Fruit fly (Drosophila melanogaster): Measurements from ENCODE around the gene CG7768.

The CG7768 gene

dm6 chr3L:14202318-14202717 lies 15.7 kb upstream of the CG7768 start:
- TF ChIP-seq Eip75B (GFP tag; optimal IDR thresholded peaks at IDR 0.05) (peak; percentile 39), CG1621 (tag; optimal IDR thresholded peaks at IDR 0.05) (no peak), Blimp-1 (GFP tag; optimal IDR thresholded peaks at IDR 0.05) (peak; percentile 7), Ets96B (tag; optimal IDR thresholded peaks at IDR 0.05) (no peak), ss (GFP tag; optimal IDR thresholded peaks at IDR 0.05) (peak; percentile 22 to 51), CG7368 (GFP tag; optimal IDR thresholded peaks at IDR 0.05) (no peak), CG4318 (GFP tag; optimal IDR thresholded peaks at IDR 0.05) (no peak), cyc (GFP tag; optimal IDR thresholded peaks at IDR 0.05) (no peak), Sox102F (GFP tag; optimal IDR thresholded peaks at IDR 0.05) (peak; percentile 3), CG6808 (GFP tag; optimal IDR thresholded peaks at IDR 0.05) (no peak), Hr38 (GFP tag; optimal IDR thresholded peaks at IDR 0.05) (no peak), net (GFP tag; optimal IDR thresholded peaks at IDR 0.05) (no peak), dac (GFP tag; optimal IDR thresholded peaks at IDR 0.05) (no peak), Gug (GFP tag; IDR thresholded peaks at IDR 0.05) (no peak), Sox14 (GFP tag; optimal IDR thresholded peaks at IDR 0.05) (no peak), svp (GFP tag) (no peak), Smox (GFP tag; optimal IDR thresholded peaks at IDR 0.05) (no peak), spab (GFP tag; optimal IDR thresholded peaks at IDR 0.05) (no peak), vri (GFP tag; optimal IDR thresholded peaks at IDR 0.05) (no peak), dsx (GFP tag; optimal IDR thresholded peaks at IDR 0.05; ENCODE audit: poor library complexity, severe bottlenecking) (peak; percentile 1), Eip78C (GFP tag) (peak; percentile 60), Ets21C (GFP tag; optimal IDR thresholded peaks at IDR 0.05) (no peak), CG8119 (GFP tag; IDR thresholded peaks at IDR 0.05) (no peak), Met (GFP tag; optimal IDR thresholded peaks at IDR 0.05) (no peak), CG6163 (GFP tag; IDR thresholded peaks at IDR 0.05) (0 out of 3 replicates have a peak, but pooled peaks have one; percentile 11), achi (GFP tag; optimal IDR thresholded peaks at IDR 0.05) (no peak), CG11902 (GFP tag; optimal IDR thresholded peaks at IDR 0.05) (no peak), CG6276 (GFP tag; optimal IDR thresholded peaks at IDR 0.05) (no peak), OdsH (GFP tag; optimal IDR thresholded peaks at IDR 0.05) (no peak), acj6 (GFP tag; optimal IDR thresholded peaks at IDR 0.05) (no peak), Sox15 (GFP tag; optimal IDR thresholded peaks at IDR 0.05) (no peak), CG34406 (GFP tag; optimal IDR thresholded peaks at IDR 0.05) (no peak), Hr4 (GFP tag; optimal IDR thresholded peaks at IDR 0.05) (no peak), CG10631 (GFP tag; optimal IDR thresholded peaks at IDR 0.05) (no peak), CG31627 (GFP tag; optimal IDR thresholded peaks at IDR 0.05) (no peak), CG8632 (GFP tag; optimal IDR thresholded peaks at IDR 0.05) (no peak), esn (GFP tag; optimal IDR thresholded peaks at IDR 0.05) (no peak), lz (GFP tag; optimal IDR thresholded peaks at IDR 0.05) (no peak), CG11294 (GFP tag; IDR thresholded peaks at IDR 0.05) (no peak), fkh (GFP tag; optimal IDR thresholded peaks at IDR 0.05) (no peak), CG6792 (GFP tag; optimal IDR thresholded peaks at IDR 0.05) (no peak), CG8319 (GFP tag; optimal IDR thresholded peaks at IDR 0.05) (no peak), pdm3 (GFP tag; optimal IDR thresholded peaks at IDR 0.05) (no peak), CG15336 (GFP tag; IDR thresholded peaks at IDR 0.05) (no peak), Lpt (GFP tag; optimal IDR thresholded peaks at IDR 0.05) (no peak), Hr39 (GFP tag; optimal IDR thresholded peaks at IDR 0.05) (no peak), eg (GFP tag; IDR thresholded peaks at IDR 0.05) (no peak), CG10669 (GFP tag; optimal IDR thresholded peaks at IDR 0.05) (no peak), CG32006 (GFP tag; optimal IDR thresholded peaks at IDR 0.05) (no peak), CG6854 (GFP tag; optimal IDR thresholded peaks at IDR 0.05) (peak; percentile 75), CG3032 (tag; optimal IDR thresholded peaks at IDR 0.05) (no peak), salr (GFP tag; optimal IDR thresholded peaks at IDR 0.05) (no peak), Eip93F (GFP tag; optimal IDR thresholded peaks at IDR 0.05) (no peak), CG9139 (GFP tag; optimal IDR thresholded peaks at IDR 0.05) (no peak)

Measured in whole organism, prepupa.